Worm (Caenorhabditis elegans) whole organism, L4 larva: ENCODE data around the gene Y37A1B.4.
A peak's percentile ranks its signal among the peaks of the same experiment; 100 is the strongest.

Experiments used
- D1046.2 ChIP-seq: fragments of 200-800 bp; sonication (Bioruptor generic); IDR thresholded peaks from 2 replicates; pipeline ENCODE4 v1.3.6; 2022; ENCODE audit warnings: missing genetic modification characterization, missing compliant biosample characterization
- F26F4.8 ChIP-seq: fragments of 200-800 bp; sonication (Bioruptor generic); conservative IDR thresholded peaks from 2 replicates; pipeline ENCODE4 v1.3.6; 2022; ENCODE audit warnings: missing genetic modification characterization, missing compliant biosample characterization
- F44E2.7 ChIP-seq: fragments of 200-800 bp; sonication (Bioruptor generic); IDR thresholded peaks from 2 replicates; pipeline ENCODE4 v2.1.2; 2022; ENCODE audit warnings: missing genetic modification characterization, missing compliant biosample characterization
- R02D3.7 ChIP-seq: fragments of 150-350 bp; sonication (generic microtip); optimal IDR thresholded peaks from 3 replicates; lab custom pipeline; 2014; ENCODE audit warnings: missing biosample characterization, missing genetic modification characterization
- T26A8.4 ChIP-seq: fragments of 200-800 bp; sonication (Bioruptor generic); IDR thresholded peaks from 2 replicates; pipeline ENCODE4 v1.3.6; 2022; ENCODE audit warnings: missing genetic modification characterization, missing compliant biosample characterization
- Y105C5A.15 ChIP-seq: fragments of 200-800 bp; sonication (Bioruptor generic); IDR thresholded peaks from 2 replicates; pipeline ENCODE4 v1.3.6; 2022; ENCODE audit warnings: missing genetic modification characterization, missing compliant biosample characterization
- Y75B8A.6 ChIP-seq: fragments of 200-800 bp; sonication (Bioruptor generic); IDR thresholded peaks from 2 replicates; pipeline ENCODE4 v1.3.6; 2022; ENCODE audit warnings: missing genetic modification reagents, missing genetic modification characterization, missing compliant biosample characterization
- ZK546.5 ChIP-seq, 2 experiments: sonication (generic microtip); optimal IDR thresholded peaks; 2 replicates each; lab custom pipeline; 2017; ENCODE audit warnings: missing biosample characterization in 2 of 2, missing genetic modification characterization in 2 of 2
- arid-1 ChIP-seq: fragments of 200-800 bp; sonication (Bioruptor generic); conservative IDR thresholded peaks from 2 replicates; pipeline ENCODE4 v1.3.6; 2022; ENCODE audit warnings: missing genetic modification reagents, missing genetic modification characterization, missing compliant biosample characterization
- attf-4 ChIP-seq: sonication (generic microtip); optimal IDR thresholded peaks from 3 replicates; lab custom pipeline; 2017; ENCODE audit warnings: missing biosample characterization, missing genetic modification characterization
- ceh-28 ChIP-seq: fragments of 150-350 bp; optimal IDR thresholded peaks from 2 replicates; lab custom pipeline; 2014; ENCODE audit warnings: missing biosample characterization, missing genetic modification reagents, missing genetic modification characterization
- ceh-62 ChIP-seq: sonication (generic microtip); optimal IDR thresholded peaks from 2 replicates; lab custom pipeline; 2017; ENCODE audit warnings: missing biosample characterization, missing genetic modification characterization
- daf-12 ChIP-seq: fragments of 150-350 bp; optimal IDR thresholded peaks from 2 replicates; lab custom pipeline; 2014; ENCODE audit warnings: missing biosample characterization, missing genetic modification reagents, missing genetic modification characterization
- daf-16 ChIP-seq, 3 experiments: sonication (generic microtip); optimal IDR thresholded peaks; 2 replicates each; lab custom pipeline; 2016 to 2017; ENCODE audit warnings: missing genetic modification characterization in 3 of 3, missing genetic modification reagents in 3 of 3, mild to moderate bottlenecking in 2 of 3, missing compliant biosample characterization in 2 of 3, missing biosample characterization in 1 of 3, moderate library complexity in 1 of 3
- dmd-6 ChIP-seq: fragments of 200-800 bp; sonication (Bioruptor generic); IDR thresholded peaks from 2 replicates; pipeline ENCODE4 v1.3.6; 2022; ENCODE audit warnings: missing genetic modification reagents, missing genetic modification characterization, missing compliant biosample characterization
- dmd-9 ChIP-seq: fragments of 200-800 bp; sonication (Bioruptor generic); IDR thresholded peaks from 2 replicates; pipeline ENCODE4 v1.3.6; 2022; ENCODE audit warnings: missing genetic modification reagents, missing genetic modification characterization, missing compliant biosample characterization
- dpl-1 ChIP-seq: fragments of 150-350 bp; optimal IDR thresholded peaks from 2 replicates; lab custom pipeline; 2014; ENCODE audit warnings: missing biosample characterization, missing genetic modification reagents, missing genetic modification characterization
- dve-1 ChIP-seq: sonication (generic microtip); optimal IDR thresholded peaks from 2 replicates; lab custom pipeline; 2017; ENCODE audit warnings: antibody characterized with exemption, mild to moderate bottlenecking, missing genetic modification characterization, missing compliant biosample characterization; ENCODE audit not compliant: insufficient read depth
- egl-27 ChIP-seq: sonication (generic microtip); optimal IDR thresholded peaks from 3 replicates; lab custom pipeline; 2017; ENCODE audit warnings: missing biosample characterization, missing genetic modification reagents, missing genetic modification characterization
- fkh-10 ChIP-seq: fragments of 150-350 bp; optimal IDR thresholded peaks from 2 replicates; lab custom pipeline; 2014; ENCODE audit warnings: missing biosample characterization, missing genetic modification reagents, missing genetic modification characterization
- hif-1 ChIP-seq, 2 experiments: sonication (generic microtip); optimal IDR thresholded peaks; 2 replicates each; lab custom pipeline; 2016 to 2017; ENCODE audit warnings: missing compliant biosample characterization in 2 of 2, missing genetic modification characterization in 2 of 2, missing genetic modification reagents in 2 of 2, missing genotype in 2 of 2, mild to moderate bottlenecking in 1 of 2
- hlh-11 ChIP-seq: fragments of 200-800 bp; sonication (Bioruptor generic); optimal IDR thresholded peaks from 2 replicates; lab custom pipeline; 2018; ENCODE audit warnings: mild to moderate bottlenecking, missing genetic modification characterization, missing compliant biosample characterization
- hlh-30 ChIP-seq: sonication (generic microtip); optimal IDR thresholded peaks from 2 replicates; lab custom pipeline; 2017; ENCODE audit warnings: antibody characterized with exemption, mild to moderate bottlenecking, missing genetic modification characterization, missing compliant biosample characterization; ENCODE audit not compliant: insufficient read depth
- lin-38 ChIP-seq: fragments of 200-800 bp; sonication (Bioruptor generic); IDR thresholded peaks from 2 replicates; pipeline ENCODE4 v1.3.6; 2022; ENCODE audit warnings: missing genetic modification reagents, missing genetic modification characterization, missing compliant biosample characterization
- lir-3 ChIP-seq: sonication (generic microtip); optimal IDR thresholded peaks from 2 replicates; lab custom pipeline; 2016; ENCODE audit warnings: mild to moderate bottlenecking, missing genetic modification characterization, missing compliant biosample characterization
- lsy-2 ChIP-seq, 2 experiments: fragments of 150-350 bp in 1 of 2; sonication (generic microtip) in 1 of 2; optimal IDR thresholded peaks; 2 replicates each; lab custom pipeline; 2014 to 2017; ENCODE audit warnings: missing biosample characterization in 2 of 2, missing genetic modification characterization in 2 of 2
- madf-5 ChIP-seq, 2 experiments: fragments of 200-800 bp; sonication (Bioruptor generic); IDR thresholded peaks; 2 replicates each; pipeline ENCODE4 v1.3.6; 2022; ENCODE audit warnings: missing compliant biosample characterization in 2 of 2, missing genetic modification characterization in 2 of 2
- madf-9 ChIP-seq: fragments of 200-800 bp; sonication (Bioruptor generic); conservative IDR thresholded peaks from 2 replicates; pipeline ENCODE4 v1.3.6; 2022; ENCODE audit warnings: missing genetic modification reagents, missing genetic modification characterization, missing compliant biosample characterization
- mdl-1 ChIP-seq, 2 experiments: fragments of 150-350 bp in 1 of 2; sonication (generic microtip) in 1 of 2; optimal IDR thresholded peaks; 2 replicates each; lab custom pipeline; 2014 to 2017; ENCODE audit warnings: missing biosample characterization in 2 of 2, missing genetic modification characterization in 2 of 2
- mep-1 ChIP-seq: fragments of 150-350 bp; sonication (generic microtip); optimal IDR thresholded peaks from 3 replicates; lab custom pipeline; 2014; ENCODE audit warnings: missing biosample characterization, missing genetic modification characterization
- nhr-111 ChIP-seq: fragments of 200-800 bp; sonication (Bioruptor generic); optimal IDR thresholded peaks from 2 replicates; lab custom pipeline; 2018; ENCODE audit warnings: mild to moderate bottlenecking, missing genetic modification characterization, missing compliant biosample characterization
- nhr-28 ChIP-seq: fragments of 150-350 bp; optimal IDR thresholded peaks from 2 replicates; lab custom pipeline; 2014; ENCODE audit warnings: missing biosample characterization, missing genetic modification characterization
- nhr-42 ChIP-seq: fragments of 200-800 bp; sonication (Bioruptor generic); IDR thresholded peaks from 2 replicates; pipeline ENCODE4 v1.3.6; 2022; ENCODE audit warnings: missing genetic modification characterization, missing compliant biosample characterization
- nhr-48 ChIP-seq: sonication (generic microtip); optimal IDR thresholded peaks from 2 replicates; lab custom pipeline; 2016; ENCODE audit warnings: mild to moderate bottlenecking, missing genetic modification characterization, missing compliant biosample characterization
- nhr-77 ChIP-seq: fragments of 150-350 bp; optimal IDR thresholded peaks from 2 replicates; lab custom pipeline; 2014; ENCODE audit warnings: missing biosample characterization, missing genetic modification characterization
- pqm-1 ChIP-seq: sonication (generic microtip); optimal IDR thresholded peaks from 2 replicates; lab custom pipeline; 2017; ENCODE audit warnings: missing biosample characterization, missing genetic modification characterization
- sdz-12 ChIP-seq: fragments of 200-800 bp; sonication (Bioruptor generic); optimal IDR thresholded peaks from 2 replicates; lab custom pipeline; 2018; ENCODE audit warnings: mild to moderate bottlenecking, missing genetic modification characterization, missing compliant biosample characterization
- set-16 ChIP-seq: fragments of 200-800 bp; sonication (Bioruptor generic); IDR thresholded peaks from 2 replicates; pipeline ENCODE4 v1.3.6; 2022; ENCODE audit warnings: missing genetic modification reagents, missing genetic modification characterization, missing compliant biosample characterization
- spr-1 ChIP-seq: sonication (generic microtip); optimal IDR thresholded peaks from 2 replicates; lab custom pipeline; 2016; ENCODE audit warnings: mild to moderate bottlenecking, missing genetic modification characterization, missing compliant biosample characterization
- spr-3 ChIP-seq: fragments of 200-800 bp; sonication (Bioruptor generic); optimal IDR thresholded peaks from 2 replicates; lab custom pipeline; 2018; ENCODE audit warnings: mild to moderate bottlenecking, missing genetic modification characterization, missing compliant biosample characterization
- unc-39 ChIP-seq: sonication (generic microtip); optimal IDR thresholded peaks from 2 replicates; lab custom pipeline; 2017; ENCODE audit warnings: missing biosample characterization, missing genetic modification characterization
- zag-1 ChIP-seq: fragments of 150-350 bp; optimal IDR thresholded peaks from 2 replicates; lab custom pipeline; 2014; ENCODE audit warnings: missing biosample characterization, missing genetic modification characterization
- zfp-2 ChIP-seq: sonication (generic microtip); optimal IDR thresholded peaks from 2 replicates; lab custom pipeline; 2016; ENCODE audit warnings: mild to moderate bottlenecking, missing genetic modification characterization, missing compliant biosample characterization
- zfp-3 ChIP-seq: fragments of 200-800 bp; sonication (Bioruptor generic); conservative IDR thresholded peaks from 2 replicates; pipeline ENCODE4 v1.3.6; 2022; ENCODE audit warnings: missing genetic modification reagents, missing genetic modification characterization, missing compliant biosample characterization
- zip-11 ChIP-seq: fragments of 200-800 bp; sonication (Bioruptor generic); IDR thresholded peaks from 2 replicates; pipeline ENCODE4 v1.3.6; 2022; ENCODE audit warnings: missing genetic modification characterization, missing compliant biosample characterization

Y37A1B.4 gene

ce11 chrIV:14050900-14051299 is 9.6 kb downstream of the Y37A1B.4 start, which contains the start of gene semo-1:
Gene semo-1, plus strand, starts transcription at chrIV:14051200.
- no peak for TF ChIP-seq lin-38 (GFP tag; lab: Robert Waterston, UW)
- TF ChIP-seq unc-39 (tag; lab: Kevin White, UChicago), result no peak
- no peak for TF ChIP-seq hif-1 (tag; optimal IDR thresholded peaks at IDR 0.05; lab: Kevin White, UChicago)
- no peak for TF ChIP-seq ZK546.5 (tag; optimal IDR thresholded peaks at IDR 0.05; lab: Kevin White, UChicago)
- TF ChIP-seq spr-1, result no peak
- no peak for TF ChIP-seq egl-27 (tag; lab: Kevin White, UChicago)

- TF ChIP-seq dve-1 (tag; lab: Kevin White, UChicago) (peak; percentile 71), dmd-6 (GFP tag; lab: Robert Waterston, UW) (peak; percentile 72), nhr-77 (no peak), madf-5 (GFP tag; IDR thresholded peaks at IDR 0.05; lab: Robert Waterston, UW) (no peak), nhr-42 (no peak), D1046.2 (GFP tag; lab: Robert Waterston, UW) (no peak), dmd-9 (GFP tag; lab: Robert Waterston, UW) (no peak), zfp-2 (no peak), T26A8.4 (GFP tag; lab: Robert Waterston, UW) (no peak), Y75B8A.6 (GFP tag; lab: Robert Waterston, UW) (no peak), lsy-2 (tag; optimal IDR thresholded peaks at IDR 0.05; lab: Kevin White, UChicago) (no peak), pqm-1 (peak; percentile 52), nhr-111 (GFP tag; lab: Kevin White, UChicago) (no peak), dpl-1 (no peak), arid-1 (GFP tag; lab: Robert Waterston, UW) (no peak), hlh-30 (tag; lab: Kevin White, UChicago) (no peak), nhr-28 (tag; lab: Kevin White, UChicago) (peak; percentile 99), daf-16 (GFP tag; optimal IDR thresholded peaks at IDR 0.05; lab: Kevin White, UChicago) (no peak), daf-16 (tag; optimal IDR thresholded peaks at IDR 0.05; lab: Kevin White, UChicago) (peak; percentile 63), F26F4.8 (GFP tag; lab: Robert Waterston, UW) (no peak), R02D3.7 (tag; lab: Kevin White, UChicago) (no peak), hif-1 (tag; optimal IDR thresholded peaks at IDR 0.05; lab: Kevin White, UChicago) (peak in 1 of 2 experiments; percentile 88), ceh-62 (tag; lab: Kevin White, UChicago) (no peak), zip-11 (GFP tag; lab: Robert Waterston, UW) (no peak), mep-1 (tag; lab: Kevin White, UChicago) (no peak)
These were observed 10.1 kb downstream of the Y37A1B.4 start for ce11 chrIV:14050442-14050841.

- TF ChIP-seq spr-3 (GFP tag; lab: Kevin White, UChicago) (no peak), madf-9 (GFP tag; lab: Robert Waterston, UW) (no peak), mdl-1 (tag; optimal IDR thresholded peaks at IDR 0.05; lab: Kevin White, UChicago) (peak in 1 of 2 experiments; percentile 8), pqm-1 (no peak)
These were observed 13.7 kb downstream of the Y37A1B.4 start for ce11 chrIV:14046777-14047176.

- TF ChIP-seq attf-4 (tag; lab: Kevin White, UChicago) (no peak), zfp-3 (no peak), sdz-12 (GFP tag; lab: Kevin White, UChicago) (no peak), Y105C5A.15 (GFP tag; lab: Robert Waterston, UW) (no peak), nhr-48 (tag; lab: Kevin White, UChicago) (no peak), set-16 (GFP tag; lab: Robert Waterston, UW) (no peak), D1046.2 (GFP tag; lab: Robert Waterston, UW) (no peak), lir-3 (tag; lab: Kevin White, UChicago) (no peak), daf-12 (no peak), F44E2.7 (GFP tag; lab: Robert Waterston, UW) (no peak), zag-1 (tag; lab: Kevin White, UChicago) (no peak), daf-16 (GFP tag; optimal IDR thresholded peaks at IDR 0.05; lab: Kevin White, UChicago) (no peak), daf-16 (tag; optimal IDR thresholded peaks at IDR 0.05; lab: Kevin White, UChicago) (no peak), fkh-10 (no peak), ceh-28 (no peak), hlh-11 (no peak), nhr-77 (no peak), dpl-1 (no peak)
These were observed 16.8 kb downstream of the Y37A1B.4 start, which contains the start of gene Y37A1B.7 for ce11 chrIV:14043680-14044079. Gene Y37A1B.7, minus strand, starts transcription at chrIV:14043780.
